Worm (Caenorhabditis elegans): ENCODE results near the gene tag-30.

Gene tag-30

DNA sequence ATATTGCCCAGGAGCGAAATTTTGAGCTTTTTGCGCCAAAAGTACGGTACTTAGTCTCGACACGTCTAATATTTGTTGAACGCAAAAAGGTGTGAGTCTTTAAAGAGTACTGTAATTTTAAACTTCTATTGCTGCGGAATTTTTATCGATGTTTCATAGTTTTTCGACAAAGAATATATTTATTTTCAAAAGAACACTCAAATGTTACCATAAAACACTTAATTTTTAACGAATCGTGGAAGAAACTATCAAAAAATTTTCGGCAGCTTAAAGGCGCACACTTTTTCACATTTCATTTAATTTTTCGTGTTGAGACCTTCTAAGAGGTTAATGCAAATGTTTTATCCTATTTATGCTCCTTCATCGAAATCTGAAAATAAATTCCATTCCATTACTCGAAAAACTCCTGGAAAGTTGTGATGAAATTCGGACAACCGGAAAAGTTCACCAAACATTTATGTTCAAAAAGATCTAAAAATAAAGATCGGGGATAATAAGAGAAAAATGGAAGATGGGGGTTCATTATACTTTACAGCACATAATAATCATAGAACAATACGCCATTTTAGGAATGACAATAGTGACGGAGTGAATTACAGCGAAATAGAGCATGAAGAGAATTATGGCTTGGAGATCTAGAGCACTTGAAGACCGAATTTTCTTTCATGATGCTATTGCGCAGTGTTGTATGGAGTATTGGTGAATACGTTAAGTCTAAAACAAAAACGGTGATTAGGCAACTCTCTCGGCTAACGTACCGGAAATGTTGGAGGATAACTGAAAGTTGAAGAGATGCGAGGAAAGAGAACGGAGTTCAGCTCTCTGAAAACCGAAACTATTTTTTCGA is 34.7 kb downstream of the tag-30 start (continued):
- TF ChIP-seq mes-2 (tag; optimal IDR thresholded peaks at IDR 0.05; ENCODE audit: poor library complexity, severe bottlenecking) (peak; percentile 31), saeg-2 (GFP tag; IDR thresholded peaks at IDR 0.05) (0 out of 2 replicates have a peak, but pooled peaks have one; percentile 18), nhr-41 (GFP tag; IDR thresholded peaks at IDR 0.05) (no peak), lin-38 (GFP tag; IDR thresholded peaks at IDR 0.05) (peak; percentile 47), vab-7 (GFP tag; IDR thresholded peaks at IDR 0.05) (no peak), nhr-77 (tag; optimal IDR thresholded peaks at IDR 0.05) (no peak), mdl-1 (tag; optimal IDR thresholded peaks at IDR 0.05) (no peak), egl-43 (GFP tag; IDR thresholded peaks at IDR 0.05) (no peak), rbr-2 (tag; optimal IDR thresholded peaks at IDR 0.05) (peak; percentile 42), dmd-8 (GFP tag; IDR thresholded peaks at IDR 0.05) (no peak), nhr-28 (tag; optimal IDR thresholded peaks at IDR 0.05) (no peak), jun-1 (tag; optimal IDR thresholded peaks at IDR 0.05) (no peak), F49E8.2 (tag; optimal IDR thresholded peaks at IDR 0.05; ENCODE audit: borderline replicate concordance) (peak; percentile 67), aly-2 (tag; optimal IDR thresholded peaks at IDR 0.05) (no peak), ceh-28 (tag; optimal IDR thresholded peaks at IDR 0.05) (no peak), duxl-1 (tag; optimal IDR thresholded peaks at IDR 0.05; ENCODE audit: poor library complexity) (peak; percentile 30), arid-1 (GFP tag; conservative IDR thresholded peaks at IDR 0.05) (peak; percentile 22; the same call in 1 of the 2 replicates), mxl-2 (GFP tag; conservative IDR thresholded peaks at IDR 0.05) (no peak), nhr-25 (tag; optimal IDR thresholded peaks at IDR 0.05; ENCODE audit: borderline replicate concordance, insufficient read depth) (no peak), lim-7 (GFP tag; IDR thresholded peaks at IDR 0.05) (no peak), hlh-11 (tag; optimal IDR thresholded peaks at IDR 0.05) (peak; percentile 11), unc-130 (GFP tag; optimal IDR thresholded peaks at IDR 0.05) (peak; percentile 3), lin-1 (GFP tag; IDR thresholded peaks at IDR 0.05) (peak; percentile 33; the same call in 1 of the 2 replicates), daf-8 (GFP tag; IDR thresholded peaks at IDR 0.05) (no peak), daf-12 (tag; optimal IDR thresholded peaks at IDR 0.05) (no peak), snpc-4 (tag; optimal IDR thresholded peaks at IDR 0.05) (no peak), fkh-10 (GFP tag; optimal IDR thresholded peaks at IDR 0.05) (no peak), lin-15B (tag; optimal IDR thresholded peaks at IDR 0.05) (no peak), Y75B8A.6 (GFP tag; IDR thresholded peaks at IDR 0.05) (no peak), ztf-11 (tag; optimal IDR thresholded peaks at IDR 0.05) (no peak), ama-1 (optimal IDR thresholded peaks at IDR 0.05) (peak; percentile 82), nhr-6 (tag; optimal IDR thresholded peaks at IDR 0.05) (no peak), lir-3 (tag; optimal IDR thresholded peaks at IDR 0.05) (no peak), daf-19 (GFP tag; conservative IDR thresholded peaks at IDR 0.05) (no peak), Y48G9A.11 (GFP tag; IDR thresholded peaks at IDR 0.05) (peak; percentile 64), daf-16 (GFP tag; optimal IDR thresholded peaks at IDR 0.05) (no peak), daf-16 (tag; optimal IDR thresholded peaks at IDR 0.05) (no peak), hif-1 (tag; optimal IDR thresholded peaks at IDR 0.05) (no peak), madf-5 (GFP tag; IDR thresholded peaks at IDR 0.05) (0 out of 4 replicates have a peak, but pooled peaks have one; percentile 4 to 13), ZK546.5 (tag; optimal IDR thresholded peaks at IDR 0.05) (no peak), lin-13 (GFP tag; optimal IDR thresholded peaks at IDR 0.05) (peak; percentile 44), nhr-76 (tag; optimal IDR thresholded peaks at IDR 0.05) (no peak), nhr-237 (tag; optimal IDR thresholded peaks at IDR 0.05) (no peak), mep-1 (tag; optimal IDR thresholded peaks at IDR 0.05) (no peak), dve-1 (tag; optimal IDR thresholded peaks at IDR 0.05; ENCODE audit: insufficient read depth) (peak; percentile 20), ctbp-1 (GFP tag; IDR thresholded peaks at IDR 0.05) (0 out of 2 replicates have a peak, but pooled peaks have one; percentile 33), T26A8.4 (GFP tag; IDR thresholded peaks at IDR 0.05) (no peak; the same call in 1 of the 2 replicates), zip-11 (GFP tag; IDR thresholded peaks at IDR 0.05) (no peak), nhr-42 (GFP tag; IDR thresholded peaks at IDR 0.05) (no peak), snpc-1.2 (GFP tag; IDR thresholded peaks at IDR 0.05) (peak; percentile 61)
